Fruit fly (Drosophila melanogaster) whole organism, wandering third instar larva: Measurements from ENCODE around the gene CG33966.

ENCODE experiments used
- CG32264 ChIP-seq: fragments of 200-800 bp; sonication (Bioruptor generic); optimal IDR thresholded peaks from 2 replicates; lab custom pipeline; 2016; ENCODE audit warnings: missing biosample characterization, missing genetic modification characterization
- CrebA ChIP-seq: fragments of 200-800 bp; sonication (Bioruptor generic); optimal IDR thresholded peaks from 2 replicates; lab custom pipeline; 2016; ENCODE audit warnings: missing biosample characterization, mild to moderate bottlenecking, missing genetic modification characterization, borderline replicate concordance
- Dfd ChIP-seq: fragments of >200 bp; optimal IDR thresholded peaks from 2 replicates; lab custom pipeline; 2017; ENCODE audit warnings: missing biosample characterization, missing genetic modification characterization
- Dif ChIP-seq: fragments of 200-275, 200-300 bp; sonication (Bioruptor generic); optimal IDR thresholded peaks from 2 replicates; lab custom pipeline; 2018; ENCODE audit warnings: missing biosample characterization, missing genetic modification characterization; ENCODE audit not compliant: partially characterized antibody
- GATAd ChIP-seq: sonication (Bioruptor generic); optimal IDR thresholded peaks from 2 replicates; lab custom pipeline; 2016; ENCODE audit warnings: missing biosample characterization, missing genetic modification characterization
- HLH106 ChIP-seq: fragments of 200-800 bp; optimal IDR thresholded peaks from 3 replicates; lab custom pipeline; 2019; ENCODE audit warnings: missing biosample characterization, mild to moderate bottlenecking, missing genetic modification characterization, moderate library complexity
- Hnf4 ChIP-seq: fragments of 200-800 bp; sonication (Bioruptor generic); optimal IDR thresholded peaks from 2 replicates; lab custom pipeline; 2016; ENCODE audit warnings: missing biosample characterization, mild to moderate bottlenecking, missing genetic modification characterization
- Hr78 ChIP-seq: fragments of >200 bp; optimal IDR thresholded peaks from 2 replicates; lab custom pipeline; 2017; ENCODE audit warnings: missing biosample characterization, missing genetic modification characterization
- Jra ChIP-seq: sonication (Bioruptor generic); optimal IDR thresholded peaks from 2 replicates; lab custom pipeline; 2016; ENCODE audit warnings: missing biosample characterization, missing genetic modification characterization
- Mio ChIP-seq: sonication (Bioruptor generic); optimal IDR thresholded peaks from 2 replicates; lab custom pipeline; 2016; ENCODE audit warnings: missing biosample characterization, missing genetic modification characterization
- Myc ChIP-seq: fragments of >200 bp; optimal IDR thresholded peaks from 2 replicates; lab custom pipeline; 2017
- N ChIP-seq: fragments of >200 bp; optimal IDR thresholded peaks from 2 replicates; lab custom pipeline; 2018; ENCODE audit warnings: missing biosample characterization, missing external identifiers, missing genetic modification characterization
- OdsH ChIP-seq: fragments of 200-800 bp; sonication (Bioruptor generic); optimal IDR thresholded peaks from 2 replicates; lab custom pipeline; 2016; ENCODE audit warnings: missing biosample characterization, mild to moderate bottlenecking, missing genetic modification characterization
- Rel ChIP-seq, 2 experiments: fragments of 200-800 bp; sonication (Bioruptor generic) in 1 of 2; optimal IDR thresholded peaks; 2 replicates in 1 of 2; 3 replicates in 1 of 2; lab custom pipeline; 2016 to 2019; ENCODE audit warnings: mild to moderate bottlenecking in 2 of 2, missing biosample characterization in 2 of 2, missing genetic modification characterization in 2 of 2, moderate library complexity in 1 of 2
- Vsx2 ChIP-seq: fragments of 200-300, 225-300 bp; sonication (Bioruptor generic); optimal IDR thresholded peaks from 2 replicates; lab custom pipeline; 2018; ENCODE audit warnings: missing biosample characterization, missing genetic modification characterization; ENCODE audit not compliant: partially characterized antibody
- dl ChIP-seq, 2 experiments: fragments of 175-275, 200-275 bp in 1 of 2; fragments of 200-275 bp in 1 of 2; sonication (Bioruptor generic); optimal IDR thresholded peaks; lab custom pipeline; 2018; ENCODE audit warnings: mild to moderate bottlenecking in 2 of 2, missing biosample characterization in 2 of 2, missing genetic modification characterization in 2 of 2, moderate library complexity in 2 of 2; ENCODE audit not compliant: partially characterized antibody in 2 of 2, insufficient read depth in 1 of 2
- ey ChIP-seq: fragments of 200-800 bp; sonication (Bioruptor generic); optimal IDR thresholded peaks from 2 replicates; lab custom pipeline; 2016; ENCODE audit warnings: missing biosample characterization, missing genetic modification characterization
- foxo ChIP-seq, 2 experiments: fragments of 200-800 bp; sonication (Bioruptor generic); optimal IDR thresholded peaks; 2 replicates in 1 of 2; 3 replicates in 1 of 2; lab custom pipeline; 2016 to 2017; ENCODE audit warnings: missing biosample characterization in 2 of 2, missing genetic modification characterization in 2 of 2
- fru ChIP-seq: fragments of 200-800 bp; sonication (Bioruptor generic); optimal IDR thresholded peaks from 3 replicates; lab custom pipeline; 2016; ENCODE audit warnings: missing biosample characterization, mild to moderate bottlenecking, missing genetic modification characterization
- h ChIP-seq: fragments of 200-800 bp; sonication (Bioruptor generic); optimal IDR thresholded peaks from 3 replicates; lab custom pipeline; 2016; ENCODE audit warnings: missing biosample characterization, mild to moderate bottlenecking, missing genetic modification characterization
- jim ChIP-seq: fragments of 175-275, 200-325 bp; sonication (Bioruptor generic); optimal IDR thresholded peaks from 2 replicates; lab custom pipeline; 2016; ENCODE audit warnings: missing biosample characterization, mild to moderate bottlenecking, missing genetic modification characterization
- lola ChIP-seq: fragments of >200 bp; optimal IDR thresholded peaks from 2 replicates; lab custom pipeline; 2017; ENCODE audit warnings: missing biosample characterization, missing genetic modification characterization
- pan ChIP-seq: fragments of >200 bp; optimal IDR thresholded peaks from 2 replicates; lab custom pipeline; 2017
- psq ChIP-seq: fragments of 200-800 bp; sonication (Bioruptor generic); optimal IDR thresholded peaks from 3 replicates; lab custom pipeline; 2017; ENCODE audit warnings: missing biosample characterization, mild to moderate bottlenecking, missing genetic modification characterization, moderate library complexity
- usp ChIP-seq: fragments of >200 bp; optimal IDR thresholded peaks from 2 replicates; lab custom pipeline; 2017; ENCODE audit warnings: missing biosample characterization, missing genetic modification characterization
- woc ChIP-seq: sonication (Bioruptor generic); optimal IDR thresholded peaks from 2 replicates; lab custom pipeline; 2016; ENCODE audit warnings: missing biosample characterization, mild to moderate bottlenecking, missing genetic modification characterization

The CG33966 gene

DNA sequence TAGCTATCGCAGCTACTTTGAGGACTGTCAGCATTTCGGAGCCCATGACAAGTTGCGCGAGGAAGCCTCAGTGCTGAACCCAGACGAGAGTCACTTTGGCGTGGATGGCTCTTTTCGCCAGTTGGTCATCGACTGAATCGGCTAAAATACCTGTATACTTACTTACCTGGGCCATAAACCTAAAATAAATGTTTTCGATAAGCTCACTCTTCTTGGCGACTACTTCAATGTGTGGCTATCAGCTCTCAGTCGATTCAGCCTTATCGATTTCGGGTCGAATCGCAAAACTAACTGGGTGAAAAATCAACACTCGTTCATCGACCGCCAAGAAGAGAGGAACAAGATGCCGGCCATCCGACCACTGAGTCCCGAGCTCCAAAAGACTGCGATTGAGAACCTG is at the start of gene CG33966:
CG33966 (plus strand) TSS at position 301 of the 400 bp plus-strand sequence.
- TF ChIP-seq Myc (lab: Kevin White, UChicago) (no peak), GATAd (GFP tag; lab: Kevin White, UChicago) (no peak), Jra (GFP tag; lab: Kevin White, UChicago) (no peak), CG32264 (GFP tag; lab: Kevin White, UChicago) (no peak)

DNA sequence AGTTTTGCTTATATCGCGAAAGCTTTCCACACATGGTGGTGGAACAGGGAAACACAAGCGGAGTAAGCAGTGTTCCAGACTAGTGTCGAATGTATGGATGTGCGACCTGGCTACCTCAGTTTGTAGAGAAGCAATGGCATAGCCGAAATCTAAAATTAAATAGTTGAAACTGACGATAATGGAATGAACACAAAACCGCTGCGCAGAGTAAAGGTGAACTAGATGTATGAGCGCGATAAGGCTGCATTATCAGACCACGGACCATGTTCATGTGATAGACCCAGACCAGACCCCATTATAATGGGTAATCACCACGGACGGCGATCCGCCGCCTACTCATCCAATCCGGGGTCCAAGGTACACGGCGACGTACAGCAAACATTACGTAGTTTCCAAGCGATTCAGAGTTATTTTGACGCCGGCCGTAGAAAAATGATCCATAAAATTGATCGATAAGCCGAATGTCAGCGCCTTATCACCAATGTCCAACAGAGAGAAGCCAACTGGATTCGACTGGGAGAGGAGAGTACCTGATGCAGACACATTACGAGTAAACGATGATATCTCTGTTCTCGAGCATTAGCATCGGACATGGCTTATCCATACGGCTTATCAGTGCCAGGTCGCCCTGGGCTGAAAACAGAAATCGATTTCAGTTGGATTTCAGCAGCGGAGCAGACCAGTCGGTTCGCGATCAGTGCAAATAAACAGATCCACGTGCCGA is 44.8 kb upstream of the CG33966 start, which contains the start of gene CG13912:
CG13912 (plus strand) TSS at position 653 of the 724 bp plus-strand sequence.
- no peak for TF ChIP-seq Vsx2 (GFP tag; lab: Kevin White, UChicago)
- TF ChIP-seq pan (lab: Kevin White, UChicago): no peak
- no peak for TF ChIP-seq Rel (GFP tag; optimal IDR thresholded peaks at IDR 0.05; lab: Kevin White, UChicago)
- TF ChIP-seq Rel (tag; optimal IDR thresholded peaks at IDR 0.05; lab: Kevin White, UChicago): peak; percentile 89
- peak; percentile 24 for TF ChIP-seq Hnf4
- TF ChIP-seq woc (GFP tag; lab: Kevin White, UChicago): no peak
- TF ChIP-seq CrebA (GFP tag; lab: Kevin White, UChicago): peak; percentile 17

- TF ChIP-seq Hr78 (GFP tag; lab: Kevin White, UChicago) (no peak), Hnf4 (no peak), jim (GFP tag; lab: Kevin White, UChicago) (no peak), h (GFP tag; lab: Kevin White, UChicago) (no peak), GATAd (GFP tag; lab: Kevin White, UChicago) (no peak), CG32264 (GFP tag; lab: Kevin White, UChicago) (no peak), Mio (GFP tag; lab: Kevin White, UChicago) (no peak), Dfd (GFP tag; lab: Kevin White, UChicago) (no peak), psq (no peak), usp (no peak)
Measured at dm6 chr3L:1193123-1193844, 40.6 kb upstream of the CG33966 start, which contains the start of gene Trhn. TSS of gene Trhn (minus strand) at chr3L:1193173.

DNA sequence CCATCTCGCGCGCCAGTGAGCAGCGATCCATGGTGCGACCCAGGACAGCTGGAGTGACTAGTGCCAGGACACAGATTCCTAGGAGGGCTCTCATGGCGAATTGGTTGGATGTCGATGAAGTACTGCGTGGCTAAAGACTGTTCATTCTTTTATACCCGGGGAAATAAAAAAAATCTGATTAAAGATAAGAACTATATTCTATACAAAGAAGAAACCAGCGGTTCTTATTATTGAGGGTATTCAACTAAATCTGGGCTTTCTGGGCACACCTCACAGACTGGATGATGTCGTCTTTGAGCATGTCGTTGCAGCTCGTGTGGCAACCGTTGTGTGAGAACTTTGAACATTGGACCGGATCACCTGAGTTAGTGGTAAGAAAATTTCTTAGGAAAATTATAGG is 38.7 kb upstream of the CG33966 start, which contains the start of gene LysX:
LysX (minus strand) TSS at position 101 of the 400 bp plus-strand sequence.
- no peak for TF ChIP-seq N (GFP tag; lab: Kevin White, UChicago)
- no peak for TF ChIP-seq woc (GFP tag; lab: Kevin White, UChicago)
- TF ChIP-seq fru: no peak
- TF ChIP-seq Dif (GFP tag; lab: Kevin White, UChicago): no peak
- no peak for TF ChIP-seq ey (GFP tag; lab: Kevin White, UChicago)
- TF ChIP-seq foxo (GFP tag; optimal IDR thresholded peaks at IDR 0.05; lab: Kevin White, UChicago): no peak
- no peak for TF ChIP-seq Rel (GFP tag; optimal IDR thresholded peaks at IDR 0.05; lab: Kevin White, UChicago)
- TF ChIP-seq Rel (tag; optimal IDR thresholded peaks at IDR 0.05; lab: Kevin White, UChicago): no peak

DNA sequence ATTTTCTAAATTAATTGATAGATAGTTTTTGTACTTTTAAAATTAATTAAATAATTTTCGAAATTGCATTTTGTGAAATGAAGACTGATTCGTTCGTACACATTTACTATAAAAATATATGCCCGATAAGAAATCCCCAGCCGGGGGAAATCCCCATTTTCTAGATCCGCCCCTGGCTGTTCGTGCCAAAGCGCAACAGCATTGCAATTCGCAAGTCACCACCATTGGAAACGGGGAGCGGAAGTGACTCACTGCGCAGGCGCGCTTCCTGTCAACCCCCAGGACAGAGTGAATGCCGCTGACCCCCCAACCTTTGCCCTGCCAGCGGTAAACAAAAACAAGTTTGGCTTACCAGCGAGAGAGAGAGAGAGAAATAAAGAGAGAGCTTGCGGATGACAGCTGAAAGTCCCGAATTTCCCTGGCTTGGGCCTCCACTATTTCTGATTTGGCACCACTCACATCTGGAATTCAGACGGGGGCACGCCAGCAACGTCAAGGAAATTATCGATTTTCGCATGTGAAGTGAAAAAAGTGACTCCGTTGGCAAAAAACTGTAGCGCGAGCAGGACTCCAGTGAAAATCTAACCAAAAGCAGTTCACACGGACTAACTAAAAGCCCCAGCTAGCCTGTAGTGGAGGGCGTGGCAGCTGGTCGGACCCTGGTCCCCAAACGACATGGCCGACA is 37.9 kb upstream of the CG33966 start, which contains the start of gene Aplip1:
Aplip1 (plus strand) TSS at position 450 of the 685 bp plus-strand sequence.
- TF ChIP-seq h (GFP tag; lab: Kevin White, UChicago): no peak
- no peak for TF ChIP-seq Vsx2 (GFP tag; lab: Kevin White, UChicago)
- no peak for TF ChIP-seq Rel (GFP tag; optimal IDR thresholded peaks at IDR 0.05; lab: Kevin White, UChicago)
- TF ChIP-seq Rel (tag; optimal IDR thresholded peaks at IDR 0.05; lab: Kevin White, UChicago): peak; percentile 72
- TF ChIP-seq woc (GFP tag; lab: Kevin White, UChicago): no peak
- TF ChIP-seq foxo (GFP tag; optimal IDR thresholded peaks at IDR 0.05; lab: Kevin White, UChicago): peak in 1 of 2 experiments; percentile 15

dm6 chr3L:1200357-1201051 is 33.4 kb upstream of the CG33966 start, which contains the start of gene mwh:
TSS of gene mwh (plus strand) at chr3L:1200786.
- TF ChIP-seq lola (no peak), HLH106 (tag; lab: Kevin White, UChicago) (no peak), Myc (lab: Kevin White, UChicago) (no peak), Rel (GFP tag; optimal IDR thresholded peaks at IDR 0.05; lab: Kevin White, UChicago) (no peak), Rel (tag; optimal IDR thresholded peaks at IDR 0.05; lab: Kevin White, UChicago) (no peak), OdsH (GFP tag; lab: Kevin White, UChicago) (no peak), dl (GFP tag; optimal IDR thresholded peaks at IDR 0.05; lab: Kevin White, UChicago; ENCODE audit: insufficient read depth in 1 of 2, partially characterized antibody in 2 of 2) (no peak)
- TF ChIP-seq, all 38 proteins: peak for 0
